Worm (Caenorhabditis elegans) whole organism, L3 larva: ENCODE data around the gene R02F2.1.

ENCODE experiments used
- jun-1 ChIP-seq: fragments of 150-350 bp; optimal IDR thresholded peaks from 2 replicates; lab custom pipeline; 2014; ENCODE audit warnings: missing biosample characterization, missing genetic modification reagents, missing genetic modification characterization
- lin-39 ChIP-seq: fragments of 150-350 bp; optimal IDR thresholded peaks from 2 replicates; lab custom pipeline; 2018; ENCODE audit warnings: missing biosample characterization, missing genetic modification reagents, missing genetic modification characterization
- nhr-237 ChIP-seq: fragments of 150-350 bp; optimal IDR thresholded peaks from 2 replicates; lab custom pipeline; 2014; ENCODE audit warnings: missing biosample characterization, missing genetic modification characterization
- nhr-28 ChIP-seq: fragments of 150-350 bp; optimal IDR thresholded peaks from 2 replicates; lab custom pipeline; 2014; ENCODE audit warnings: missing biosample characterization, missing genetic modification characterization
- pqm-1 ChIP-seq: fragments of 150-350 bp; optimal IDR thresholded peaks from 2 replicates; lab custom pipeline; 2017; ENCODE audit warnings: missing biosample characterization, missing genetic modification characterization, inconsistent platforms
- unc-62 ChIP-seq: fragments of 150-350 bp; sonication (generic microtip); optimal IDR thresholded peaks from 4 replicates; lab custom pipeline; 2014; ENCODE audit warnings: missing biosample characterization, missing genetic modification reagents, missing genetic modification characterization
- ztf-4 ChIP-seq: fragments of 150-350 bp; optimal IDR thresholded peaks from 2 replicates; lab custom pipeline; 2014; ENCODE audit warnings: missing biosample characterization, missing genetic modification characterization

DNA sequence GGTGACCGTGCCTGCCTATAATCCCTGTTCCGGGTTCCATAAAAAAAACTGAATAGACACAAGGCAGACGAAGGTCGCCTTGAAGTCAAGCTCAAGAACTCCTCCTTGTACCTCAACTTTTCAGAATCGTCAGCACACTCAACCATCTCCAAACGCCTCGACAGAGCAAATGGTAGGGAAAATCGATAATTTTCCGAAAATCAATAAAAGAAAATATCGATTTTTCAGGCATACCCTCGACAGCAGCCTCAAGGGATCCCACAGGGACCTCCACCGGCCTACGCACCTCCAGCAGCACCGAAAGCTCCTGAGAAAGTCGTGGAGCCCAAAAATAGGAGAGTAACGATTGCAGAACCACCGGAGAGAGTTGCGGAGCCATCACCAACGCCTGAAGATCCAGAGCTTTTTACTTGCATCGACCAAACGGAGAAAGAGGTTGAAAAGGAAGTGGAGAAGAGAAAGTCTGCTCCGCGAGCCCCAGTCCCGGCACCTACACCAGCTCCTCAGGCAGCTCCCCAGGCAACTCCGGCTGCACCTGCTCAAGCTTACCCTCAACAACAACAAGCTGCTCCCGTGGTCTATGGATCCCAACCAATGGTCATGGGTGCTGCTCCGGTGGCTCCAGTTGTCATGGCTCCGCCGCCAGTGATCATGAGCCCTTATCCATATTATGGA lies 22.1 kb upstream of the R02F2.1 start:
- TF ChIP-seq pqm-1 (tag; lab: Kevin White, UChicago) (no peak), ztf-4 (no peak), lin-39 (tag; lab: Kevin White, UChicago) (no peak), unc-62 (no peak), nhr-28 (tag; lab: Kevin White, UChicago) (no peak), jun-1 (tag; lab: Kevin White, UChicago) (no peak), nhr-237 (tag; lab: Kevin White, UChicago) (no peak)
